Fruit fly (Drosophila melanogaster): ENCODE measurements around the gene Vps60.

The Vps60 gene

dm6 chr3L:17659268-17659589 lies 37.8 kb upstream of the Vps60 start (continued):
- TF ChIP-seq CG13775 (GFP tag; optimal IDR thresholded peaks at IDR 0.05) (no peak), CG11247 (GFP tag; IDR thresholded peaks at IDR 0.05) (0 out of 2 replicates have a peak, but pooled peaks have one; percentile 44), Fer3 (tag; optimal IDR thresholded peaks at IDR 0.05) (peak; percentile 45), Hmx (GFP tag; optimal IDR thresholded peaks at IDR 0.05) (no peak), ara (GFP tag; IDR thresholded peaks at IDR 0.05) (no peak), seq (GFP tag; IDR thresholded peaks at IDR 0.05) (peak; percentile 55; the same call in 1 of the 2 replicates), Dek (tag; optimal IDR thresholded peaks at IDR 0.05) (peak; percentile 19), eyg (GFP tag; optimal IDR thresholded peaks at IDR 0.05) (no peak), Dad (GFP tag; optimal IDR thresholded peaks at IDR 0.05) (no peak), CG18619 (GFP tag; optimal IDR thresholded peaks at IDR 0.05) (peak; percentile 20), ERR (GFP tag; optimal IDR thresholded peaks at IDR 0.05) (peak; percentile 59), NK7.1 (GFP tag; optimal IDR thresholded peaks at IDR 0.05) (no peak), trh (GFP tag; optimal IDR thresholded peaks at IDR 0.05) (no peak), CG14710 (tag; optimal IDR thresholded peaks at IDR 0.05) (no peak), Mrtf (GFP tag; IDR thresholded peaks at IDR 0.05) (no peak), BtbVII (GFP tag; optimal IDR thresholded peaks at IDR 0.05) (peak; percentile 49), CG4730 (GFP tag; IDR thresholded peaks at IDR 0.05) (no peak), wor (GFP tag; IDR thresholded peaks at IDR 0.05) (no peak), Kr (GFP tag; optimal IDR thresholded peaks at IDR 0.05) (no peak), CG16779 (GFP tag; IDR thresholded peaks at IDR 0.05) (no peak), CG12391 (tag; optimal IDR thresholded peaks at IDR 0.05) (no peak), CG9727 (GFP tag; optimal IDR thresholded peaks at IDR 0.05) (no peak), CG18262 (tag; optimal IDR thresholded peaks at IDR 0.05) (no peak), Hr78 (GFP tag; optimal IDR thresholded peaks at IDR 0.05) (no peak), pb (GFP tag; optimal IDR thresholded peaks at IDR 0.05) (no peak), her (GFP tag; optimal IDR thresholded peaks at IDR 0.05) (peak; percentile 27), jigr1 (GFP tag; IDR thresholded peaks at IDR 0.05) (no peak), CG2875 (GFP tag; optimal IDR thresholded peaks at IDR 0.05) (no peak), tx (GFP tag; optimal IDR thresholded peaks at IDR 0.05) (no peak), CG17186 (GFP tag; optimal IDR thresholded peaks at IDR 0.05) (no peak), crp (GFP tag; optimal IDR thresholded peaks at IDR 0.05) (no peak), zfh2 (GFP tag; optimal IDR thresholded peaks at IDR 0.05) (no peak), HmgD (GFP tag; optimal IDR thresholded peaks at IDR 0.05) (no peak), CG15073 (GFP tag; optimal IDR thresholded peaks at IDR 0.05) (no peak), btn (GFP tag; optimal IDR thresholded peaks at IDR 0.05) (no peak), CG8359 (GFP tag; optimal IDR thresholded peaks at IDR 0.05; ENCODE audit: borderline replicate concordance) (no peak), prd (optimal IDR thresholded peaks at IDR 0.05) (no peak), prd (GFP tag; IDR thresholded peaks at IDR 0.05) (no peak), Opbp (GFP tag; IDR thresholded peaks at IDR 0.05; ENCODE audit: partially characterized antibody) (no peak), Poxn (GFP tag; IDR thresholded peaks at IDR 0.05) (no peak), Doc3 (GFP tag; IDR thresholded peaks at IDR 0.05; ENCODE audit: partially characterized antibody) (no peak), gcm2 (GFP tag; optimal IDR thresholded peaks at IDR 0.05) (no peak), mld (GFP tag; IDR thresholded peaks at IDR 0.05; ENCODE audit: partially characterized antibody) (no peak), CG13296 (GFP tag; optimal IDR thresholded peaks at IDR 0.05) (peak; percentile 68), hb (GFP tag; IDR thresholded peaks at IDR 0.05; ENCODE audit: partially characterized antibody) (no peak), MTF-1 (GFP tag; optimal IDR thresholded peaks at IDR 0.05; ENCODE audit: borderline replicate concordance) (no peak), gce (GFP tag; IDR thresholded peaks at IDR 0.05) (no peak), Dip3 (GFP tag; optimal IDR thresholded peaks at IDR 0.05) (peak; percentile 53), Dref (GFP tag; IDR thresholded peaks at IDR 0.05) (no peak), repo (GFP tag; optimal IDR thresholded peaks at IDR 0.05) (no peak), tin (GFP tag; optimal IDR thresholded peaks at IDR 0.05) (no peak), CG12219 (GFP tag; optimal IDR thresholded peaks at IDR 0.05) (no peak)

Measured in whole organism, embryonic.